Worm (Caenorhabditis elegans): ENCODE results near the gene F14E5.8.

- no peak for TF ChIP-seq nhr-12 (tag; optimal IDR thresholded peaks at IDR 0.05)
- TF ChIP-seq nhr-11 (tag; optimal IDR thresholded peaks at IDR 0.05): no peak
- TF ChIP-seq unc-130 (tag; optimal IDR thresholded peaks at IDR 0.05): no peak
- no peak for TF ChIP-seq nhr-77 (tag; optimal IDR thresholded peaks at IDR 0.05)
- no peak for TF ChIP-seq ama-1 (optimal IDR thresholded peaks at IDR 0.05)
Measured at ce11 chrII:8382880-8383279, 37.0 kb upstream of the F14E5.8 start.
